Fruit fly (Drosophila melanogaster): ENCODE measurements around the gene CG4907.

Gene CG4907

DNA sequence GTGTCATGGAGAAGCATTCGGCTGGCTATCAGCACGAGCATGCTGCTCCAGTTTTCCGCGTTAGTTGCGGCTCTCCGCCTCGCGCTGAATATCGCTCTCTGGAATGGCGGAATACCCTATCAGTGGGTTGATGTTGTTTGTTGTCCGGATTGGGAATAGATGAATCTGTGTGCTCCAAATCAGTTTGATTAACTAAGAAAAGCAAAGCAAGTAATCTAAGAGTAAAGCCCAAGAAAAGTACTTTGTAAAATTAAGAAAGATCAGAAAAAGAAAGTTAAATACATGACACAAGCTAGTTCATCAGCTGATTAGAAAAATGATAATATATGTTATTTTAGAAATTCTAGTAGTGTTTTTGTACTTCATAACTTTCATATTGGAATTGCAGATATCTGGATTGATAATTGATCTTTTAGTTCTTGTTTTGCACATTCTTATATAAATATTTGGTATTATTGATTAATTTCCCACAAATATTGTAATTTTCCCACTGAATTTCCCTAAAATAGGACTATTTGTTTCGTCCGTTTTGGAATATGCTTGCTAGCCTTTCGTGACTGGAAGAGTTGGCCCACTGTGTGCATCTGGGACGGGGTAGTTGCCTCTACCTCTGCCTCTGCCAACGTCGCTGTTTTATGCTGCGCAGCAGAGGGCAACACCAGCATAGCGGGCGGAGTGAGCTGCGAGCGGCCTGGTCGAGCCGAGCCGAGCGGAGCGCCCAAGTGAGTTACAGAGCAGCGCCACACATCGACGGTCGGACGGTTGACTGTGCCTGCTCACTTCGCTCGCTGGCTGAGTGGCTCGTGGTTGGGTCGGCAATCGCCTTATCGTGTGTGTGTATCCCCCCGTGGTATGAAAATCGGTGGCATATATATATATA is 43.6 kb upstream of the CG4907 start (continued):
- no peak for TF ChIP-seq salm (tag; optimal IDR thresholded peaks at IDR 0.05)
- peak; percentile 16 for TF ChIP-seq CG13296 (GFP tag; optimal IDR thresholded peaks at IDR 0.05)
- TF ChIP-seq Fer3 (tag; optimal IDR thresholded peaks at IDR 0.05) = peak; percentile 18
- peak; percentile 17; the same call in 1 of the 2 replicates for TF ChIP-seq al (GFP tag; IDR thresholded peaks at IDR 0.05)
- TF ChIP-seq CkIIα-i1 (GFP tag; IDR thresholded peaks at IDR 0.05) = no peak
- peak; percentile 51; the same call in 1 of the 3 replicates for TF ChIP-seq jigr1 (GFP tag; IDR thresholded peaks at IDR 0.05)
- TF ChIP-seq CG17802 (tag; optimal IDR thresholded peaks at IDR 0.05) = no peak
- TF ChIP-seq ato (GFP tag; IDR thresholded peaks at IDR 0.05; ENCODE audit: partially characterized antibody) = 0 out of 2 replicates have a peak, but pooled peaks have one; percentile 31
- TF ChIP-seq Atf3 (GFP tag; optimal IDR thresholded peaks at IDR 0.05) = no peak
- TF ChIP-seq YL-1 (GFP tag; optimal IDR thresholded peaks at IDR 0.05) = no peak
- TF ChIP-seq jumu (GFP tag; optimal IDR thresholded peaks at IDR 0.05) = peak; percentile 45
- TF ChIP-seq CG7786 (GFP tag; optimal IDR thresholded peaks at IDR 0.05) = peak; percentile 37
- no peak for TF ChIP-seq CG4854 (GFP tag; optimal IDR thresholded peaks at IDR 0.05)
- peak; percentile 38 for TF ChIP-seq CG12071 (GFP tag; optimal IDR thresholded peaks at IDR 0.05)
- TF ChIP-seq bigmax (GFP tag; optimal IDR thresholded peaks at IDR 0.05) = peak; percentile 31
- TF ChIP-seq CG13624 (GFP tag; optimal IDR thresholded peaks at IDR 0.05) = peak; percentile 44
- TF ChIP-seq vfl (GFP tag; optimal IDR thresholded peaks at IDR 0.05) = no peak
- TF ChIP-seq dpn (GFP tag; optimal IDR thresholded peaks at IDR 0.05) = peak; percentile 53 to 75
- TF ChIP-seq CG4424 (GFP tag; optimal IDR thresholded peaks at IDR 0.05) = peak; percentile 64
- no peak for TF ChIP-seq Hand (GFP tag; optimal IDR thresholded peaks at IDR 0.05)
- peak; percentile 41; the same call in 1 of the 2 replicates for TF ChIP-seq CG3847 (GFP tag; IDR thresholded peaks at IDR 0.05)
- peak; percentile 74 for TF ChIP-seq CG12659 (GFP tag; optimal IDR thresholded peaks at IDR 0.05)
- peak; percentile 58 for TF ChIP-seq CG4328 (GFP tag; optimal IDR thresholded peaks at IDR 0.05)
- no peak for TF ChIP-seq inv (GFP tag; IDR thresholded peaks at IDR 0.05; ENCODE audit: partially characterized antibody)
- peak; percentile 90 for TF ChIP-seq CG10543 (GFP tag; optimal IDR thresholded peaks at IDR 0.05)
- peak; percentile 89; the same call in 2 of the 4 replicates for TF ChIP-seq chinmo (GFP tag; IDR thresholded peaks at IDR 0.05; ENCODE audit: partially characterized antibody)
- TF ChIP-seq bbx (GFP tag; IDR thresholded peaks at IDR 0.05; ENCODE audit: partially characterized antibody) = peak; percentile 61
- TF ChIP-seq gsb (GFP tag; IDR thresholded peaks at IDR 0.05) = 0 out of 2 replicates have a peak, but pooled peaks have one; percentile 48
- TF ChIP-seq CG6254 (GFP tag; optimal IDR thresholded peaks at IDR 0.05) = peak; percentile 68
- TF ChIP-seq CG13424 (tag; optimal IDR thresholded peaks at IDR 0.05) = peak; percentile 79
- peak; percentile 50 for TF ChIP-seq sug (tag; optimal IDR thresholded peaks at IDR 0.05)
- TF ChIP-seq knrl (GFP tag; IDR thresholded peaks at IDR 0.05; ENCODE audit: partially characterized antibody) = no peak
- TF ChIP-seq Mad (GFP tag; optimal IDR thresholded peaks at IDR 0.05) = peak; percentile 23
- TF ChIP-seq Vsx1 (GFP tag; optimal IDR thresholded peaks at IDR 0.05) = peak; percentile 51
- TF ChIP-seq Ravus (GFP tag; IDR thresholded peaks at IDR 0.05) = no peak
- peak; percentile 27 for TF ChIP-seq abd-A (tag; optimal IDR thresholded peaks at IDR 0.05)
- no peak for TF ChIP-seq Opbp (GFP tag; IDR thresholded peaks at IDR 0.05; ENCODE audit: partially characterized antibody)
- peak; percentile 55; the same call in 1 of the 2 replicates for TF ChIP-seq E2f1 (GFP tag; IDR thresholded peaks at IDR 0.05)
- TF ChIP-seq CG4360 (GFP tag; IDR thresholded peaks at IDR 0.05) = 0 out of 2 replicates have a peak, but pooled peaks have one; percentile 9
- no peak for TF ChIP-seq emc (GFP tag; optimal IDR thresholded peaks at IDR 0.05)
- TF ChIP-seq Sox100B (GFP tag; optimal IDR thresholded peaks at IDR 0.05) = peak; percentile 81
- TF ChIP-seq MESR4 (GFP tag; optimal IDR thresholded peaks at IDR 0.05) = peak; percentile 6
- TF ChIP-seq CG2678 (tag; optimal IDR thresholded peaks at IDR 0.05) = peak; percentile 81
- peak; percentile 48 for TF ChIP-seq crc (GFP tag; optimal IDR thresholded peaks at IDR 0.05)
- peak; percentile 58 for TF ChIP-seq zfh2 (GFP tag; optimal IDR thresholded peaks at IDR 0.05)
- peak; percentile 92 for TF ChIP-seq D19A (tag; optimal IDR thresholded peaks at IDR 0.05)
- peak; percentile 81 for TF ChIP-seq CG15269 (tag; optimal IDR thresholded peaks at IDR 0.05)

All from whole organism, embryonic.